Fruit fly (Drosophila melanogaster) whole organism, embryonic: ENCODE measurements around the gene Targ2.

ENCODE experiments used
- Atf6 ChIP-seq: fragments of 200-800 bp; sonication (Bioruptor generic); IDR thresholded peaks from 2 replicates; pipeline ENCODE4 v1.3.6; 2022; ENCODE audit warnings: missing biosample characterization, missing genetic modification characterization
- B-H1 ChIP-seq: fragments of 200-800 bp; sonication (Bioruptor generic); IDR thresholded peaks from 3 replicates; pipeline ENCODE4 v1.3.6; 2022; ENCODE audit warnings: missing biosample characterization, missing genetic modification characterization
- Bgb ChIP-seq: fragments of 200-800 bp; sonication (Bioruptor generic); IDR thresholded peaks from 2 replicates; pipeline ENCODE4 v1.3.6; 2022; ENCODE audit warnings: missing biosample characterization, missing genetic modification characterization; ENCODE audit not compliant: partially characterized antibody
- CG10565 ChIP-seq: fragments of 200-800 bp; sonication (Bioruptor generic); optimal IDR thresholded peaks from 3 replicates; lab custom pipeline; 2016; ENCODE audit warnings: missing biosample characterization, mild to moderate bottlenecking, missing genetic modification characterization
- CG14441 ChIP-seq: fragments of 200-800 bp; sonication (Bioruptor generic); IDR thresholded peaks from 2 replicates; pipeline ENCODE4 v1.3.6; 2022; ENCODE audit warnings: missing biosample characterization, missing genetic modification characterization
- CG15696 ChIP-seq: fragments of 200-800 bp; sonication (Bioruptor generic); optimal IDR thresholded peaks from 2 replicates; lab custom pipeline; 2019; ENCODE audit warnings: missing biosample characterization, mild to moderate bottlenecking, missing genetic modification characterization, moderate library complexity
- CG18476 ChIP-seq: fragments of 200-800 bp; sonication (Bioruptor generic); optimal IDR thresholded peaks from 2 replicates; lab custom pipeline; 2016; ENCODE audit warnings: missing biosample characterization, mild to moderate bottlenecking, missing genetic modification characterization
- CG18599 ChIP-seq: fragments of 200-800 bp; sonication (Bioruptor generic); optimal IDR thresholded peaks from 3 replicates; lab custom pipeline; 2017; ENCODE audit warnings: missing biosample characterization, missing genetic modification characterization, mild to moderate bottlenecking, moderate library complexity, missing genetic modification reagents
- CG30403 ChIP-seq: fragments of 200-800 bp; sonication (Bioruptor generic); optimal IDR thresholded peaks from 3 replicates; lab custom pipeline; 2016; ENCODE audit warnings: missing biosample characterization, missing genetic modification characterization
- CG32532 ChIP-seq: fragments of 200-800 bp; sonication (Bioruptor generic); IDR thresholded peaks from 2 replicates; pipeline ENCODE4 v1.3.6; 2022; ENCODE audit warnings: missing biosample characterization, missing genetic modification characterization
- CG34224 ChIP-seq: fragments of 200-800 bp; sonication (Bioruptor generic); IDR thresholded peaks from 3 replicates; pipeline ENCODE4 v1.3.6; 2022; ENCODE audit warnings: missing biosample characterization, missing genetic modification characterization; ENCODE audit not compliant: partially characterized antibody
- CG34422 ChIP-seq: fragments of 200-800 bp; sonication (Bioruptor generic); IDR thresholded peaks from 3 replicates; pipeline ENCODE4 v1.3.6; 2022; ENCODE audit warnings: missing biosample characterization, missing genetic modification characterization
- CG42726 ChIP-seq: fragments of 200-800 bp; sonication (Bioruptor generic); IDR thresholded peaks from 2 replicates; pipeline ENCODE4 v1.3.6; 2022; ENCODE audit warnings: missing biosample characterization, missing genetic modification characterization; ENCODE audit not compliant: partially characterized antibody
- CG6272 ChIP-seq: fragments of 200-800 bp; sonication (Bioruptor generic); IDR thresholded peaks from 2 replicates; pipeline ENCODE4 v1.3.6; 2022; ENCODE audit warnings: missing biosample characterization, missing genetic modification characterization
- CG8089 ChIP-seq: fragments of 200-800 bp; sonication (Bioruptor generic); optimal IDR thresholded peaks from 3 replicates; lab custom pipeline; 2016; ENCODE audit warnings: missing biosample characterization, missing genetic modification characterization
- CG8290 ChIP-seq, 3 experiments: fragments of 200-800 bp; sonication (Bioruptor generic); optimal IDR thresholded peaks; 2 replicates each; lab custom pipeline; 2016 to 2019; ENCODE audit warnings: missing biosample characterization in 3 of 3, missing genetic modification characterization in 3 of 3, mild to moderate bottlenecking in 2 of 3, moderate library complexity in 1 of 3
- CG9932 ChIP-seq: fragments of 200-800 bp; sonication (Bioruptor generic); IDR thresholded peaks from 2 replicates; pipeline ENCODE4 v1.3.6; 2022; ENCODE audit warnings: missing biosample characterization, missing genetic modification characterization
- CTCF ChIP-seq: fragments of 200-800 bp; sonication (Bioruptor generic); optimal IDR thresholded peaks from 2 replicates; lab custom pipeline; 2017; ENCODE audit warnings: missing biosample characterization, mild to moderate bottlenecking, missing genetic modification characterization, moderate library complexity
- Dbx ChIP-seq: fragments of 200-800 bp; sonication (Bioruptor generic); IDR thresholded peaks from 3 replicates; pipeline ENCODE4 v1.3.6; 2022; ENCODE audit warnings: missing biosample characterization, missing genetic modification characterization
- Deaf1 ChIP-seq: fragments of 200-800 bp; optimal IDR thresholded peaks from 3 replicates; lab custom pipeline; 2019; ENCODE audit warnings: missing biosample characterization, mild to moderate bottlenecking, missing genetic modification characterization, moderate library complexity
- Ets65A ChIP-seq: fragments of 200-800 bp; sonication (Bioruptor generic); peaks from one replicate; lab custom pipeline; 2016; ENCODE audit warnings: missing biosample characterization, missing genetic modification characterization
- HHEX ChIP-seq: fragments of 200-800 bp; sonication (Bioruptor generic); optimal IDR thresholded peaks from 3 replicates; lab custom pipeline; 2017; ENCODE audit warnings: missing biosample characterization, mild to moderate bottlenecking, missing genetic modification characterization, missing genetic modification reagents
- Jarid2 ChIP-seq: fragments of 200-800 bp; sonication (Bioruptor generic); optimal IDR thresholded peaks from 3 replicates; lab custom pipeline; 2017; ENCODE audit warnings: mild to moderate bottlenecking, missing biosample characterization, missing genetic modification reagents, missing genetic modification characterization
- Lim3 ChIP-seq: fragments of 200-800 bp; sonication (Bioruptor generic); IDR thresholded peaks from 2 replicates; pipeline ENCODE4 v1.3.6; 2022; ENCODE audit warnings: missing biosample characterization, missing genetic modification characterization
- Med ChIP-seq: fragments of 200-800 bp; sonication (Bioruptor generic); peaks from one replicate; lab custom pipeline; 2016; ENCODE audit warnings: missing biosample characterization, missing genetic modification characterization, mild to moderate bottlenecking, inconsistent platforms, moderate library complexity
- NFAT ChIP-seq: fragments of 200-800 bp; sonication (Bioruptor generic); IDR thresholded peaks from 2 replicates; pipeline ENCODE4 v1.3.6; 2022; ENCODE audit warnings: missing biosample characterization, missing genetic modification characterization
- Rfx ChIP-seq: fragments of 200-800 bp; sonication (Bioruptor generic); IDR thresholded peaks from 2 replicates; pipeline ENCODE4 v1.3.6; 2022; ENCODE audit warnings: missing biosample characterization, missing genetic modification characterization
- Rx ChIP-seq: fragments of 200-800 bp; sonication (Bioruptor generic); IDR thresholded peaks from 2 replicates; pipeline ENCODE4 v1.3.6; 2022; ENCODE audit warnings: missing biosample characterization, missing genetic modification characterization
- amos ChIP-seq: fragments of 200-800 bp; sonication (Bioruptor generic); IDR thresholded peaks from 2 replicates; pipeline ENCODE4 v1.3.6; 2022; ENCODE audit warnings: missing biosample characterization, missing genetic modification characterization; ENCODE audit not compliant: partially characterized antibody
- chinmo ChIP-seq: fragments of 200-800 bp; sonication (Bioruptor generic); IDR thresholded peaks from 4 replicates; pipeline ENCODE4 v1.3.6; 2022; ENCODE audit warnings: missing biosample characterization, missing genetic modification characterization; ENCODE audit not compliant: partially characterized antibody
- chn ChIP-seq: fragments of 200-800 bp; sonication (Bioruptor generic); optimal IDR thresholded peaks from 2 replicates; lab custom pipeline; 2016; ENCODE audit warnings: missing biosample characterization, missing genetic modification characterization
- croc ChIP-seq: fragments of 200-800 bp; sonication (Bioruptor generic); conservative IDR thresholded peaks from 3 replicates; pipeline ENCODE4 v1.3.6; 2022; ENCODE audit warnings: missing biosample characterization, missing genetic modification characterization
- dm ChIP-seq: fragments of 200-800 bp; sonication (Bioruptor generic); optimal IDR thresholded peaks from 3 replicates; lab custom pipeline; 2016; ENCODE audit warnings: missing biosample characterization, missing genetic modification characterization
- nerfin-1 ChIP-seq: fragments of 200-800 bp; sonication (Bioruptor generic); optimal IDR thresholded peaks from 3 replicates; lab custom pipeline; 2019; ENCODE audit warnings: missing biosample characterization, mild to moderate bottlenecking, missing genetic modification characterization, moderate library complexity
- nerfin-2 ChIP-seq: fragments of 200-800 bp; sonication (Bioruptor generic); IDR thresholded peaks from 2 replicates; pipeline ENCODE4 v1.3.6; 2022; ENCODE audit warnings: missing biosample characterization, missing genetic modification characterization; ENCODE audit not compliant: partially characterized antibody
- unc-4 ChIP-seq: fragments of 200-800 bp; sonication (Bioruptor generic); IDR thresholded peaks from 2 replicates; pipeline ENCODE4 v1.3.6; 2022; ENCODE audit warnings: missing biosample characterization, missing genetic modification characterization; ENCODE audit not compliant: partially characterized antibody

Gene Targ2

DNA sequence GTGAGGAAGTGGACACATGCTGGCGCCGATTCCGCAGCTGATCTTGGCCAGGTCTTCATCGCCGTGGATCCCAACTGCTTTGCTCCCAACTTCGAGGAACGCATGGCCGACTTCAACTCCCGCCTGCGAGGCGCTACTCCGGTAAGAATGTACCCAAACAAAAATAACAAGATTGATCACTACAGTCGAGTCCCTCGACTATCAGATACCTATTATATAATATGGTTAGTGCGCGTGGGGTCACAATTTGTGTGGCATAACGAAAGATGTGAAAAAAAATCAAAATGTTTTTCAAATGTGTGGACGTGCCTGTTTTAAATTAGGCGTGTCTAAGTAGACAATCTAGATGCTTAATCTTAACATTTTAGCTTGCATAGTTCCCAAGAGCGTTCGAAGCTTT, 3.5 kb upstream of the Targ2 start (continued):
- no peak for TF ChIP-seq CG10565 (GFP tag; lab: Kevin White, UChicago)
- peak; percentile 51; the same call in 1 of the 2 replicates for TF ChIP-seq nerfin-2 (GFP tag; lab: Robert Waterston, UW)
- no peak for TF ChIP-seq CG8089 (GFP tag; lab: Kevin White, UChicago)
- TF ChIP-seq CG15696 (tag; lab: Kevin White, UChicago) = no peak
- TF ChIP-seq CG18599 = no peak
- no peak for TF ChIP-seq CG6272 (GFP tag; lab: Robert Waterston, UW)
- no peak for TF ChIP-seq croc (GFP tag; lab: Robert Waterston, UW)
- no peak for TF ChIP-seq CTCF (GFP tag; lab: Kevin White, UChicago)
- no peak for TF ChIP-seq chn

dm6 chr3L:21205496-21205824, 2.4 kb upstream of the Targ2 start:
- peak; percentile 56 for TF ChIP-seq CG32532
- peak; percentile 28 for TF ChIP-seq Deaf1 (tag; lab: Kevin White, UChicago)
- no peak for TF ChIP-seq CG18476 (GFP tag; lab: Kevin White, UChicago)
- 0 out of 3 replicates have a peak, but pooled peaks have one; percentile 13 for TF ChIP-seq CG34422 (GFP tag; lab: Robert Waterston, UW)
- no peak for TF ChIP-seq HHEX (GFP tag; lab: Kevin White, UChicago)
- TF ChIP-seq CG34224 (GFP tag; lab: Robert Waterston, UW) = peak; percentile 42; the same call in 1 of the 3 replicates
- TF ChIP-seq dm = no peak
- TF ChIP-seq CG8290 (GFP tag; optimal IDR thresholded peaks at IDR 0.05; lab: Kevin White, UChicago) = no peak
- peak in 1 of 2 experiments; percentile 43 for TF ChIP-seq CG8290 (tag; optimal IDR thresholded peaks at IDR 0.05; lab: Kevin White, UChicago)
- no peak for TF ChIP-seq B-H1
- no peak for TF ChIP-seq Rx (GFP tag; lab: Robert Waterston, UW)
- peak; percentile 52; the same call in 1 of the 2 replicates for TF ChIP-seq CG42726 (GFP tag; lab: Robert Waterston, UW)
- no peak for TF ChIP-seq Lim3 (GFP tag; lab: Robert Waterston, UW)
- peak; percentile 45 for TF ChIP-seq Atf6 (GFP tag; lab: Robert Waterston, UW)
- TF ChIP-seq CG30403 = no peak
- TF ChIP-seq CG9932 (GFP tag; lab: Robert Waterston, UW) = peak; percentile 39; the same call in 1 of the 2 replicates
- 0 out of 2 replicates have a peak, but pooled peaks have one; percentile 22 for TF ChIP-seq nerfin-2 (GFP tag; lab: Robert Waterston, UW)
- TF ChIP-seq Ets65A = peak; percentile 42
- TF ChIP-seq Bgb (GFP tag; lab: Robert Waterston, UW) = peak; percentile 58; the same call in 1 of the 2 replicates
- TF ChIP-seq NFAT (GFP tag; lab: Robert Waterston, UW) = peak; percentile 50; the same call in 1 of the 2 replicates
- TF ChIP-seq Jarid2 (GFP tag; lab: Kevin White, UChicago) = peak; percentile 65
- peak; percentile 39; the same call in 1 of the 2 replicates for TF ChIP-seq amos
- TF ChIP-seq CG14441 (GFP tag; lab: Robert Waterston, UW) = 0 out of 2 replicates have a peak, but pooled peaks have one; percentile 10
- no peak for TF ChIP-seq nerfin-1 (tag; lab: Kevin White, UChicago)
- peak; percentile 47; the same call in 1 of the 2 replicates for TF ChIP-seq Rfx
- TF ChIP-seq Med (GFP tag; lab: Kevin White, UChicago) = peak; percentile 72
- TF ChIP-seq chinmo (GFP tag; lab: Robert Waterston, UW) = 0 out of 4 replicates have a peak, but pooled peaks have one; percentile 93
- 0 out of 2 replicates have a peak, but pooled peaks have one; percentile 7 for TF ChIP-seq unc-4
- 0 out of 3 replicates have a peak, but pooled peaks have one; percentile 8 for TF ChIP-seq Dbx (GFP tag; lab: Robert Waterston, UW)
